Worm (Caenorhabditis elegans) whole organism, late embryonic: ENCODE measurements around the gene taf-8.

Experiments used
- lim-6 ChIP-seq: sonication (generic microtip); optimal IDR thresholded peaks from 2 replicates; lab custom pipeline; 2016; ENCODE audit warnings: missing genetic modification characterization, missing compliant biosample characterization
- mec-3 ChIP-seq: sonication (generic microtip); optimal IDR thresholded peaks from 2 replicates; lab custom pipeline; 2016; ENCODE audit warnings: borderline replicate concordance, missing genetic modification characterization, missing compliant biosample characterization
- nhr-11 ChIP-seq: fragments of 150-350 bp; optimal IDR thresholded peaks from 2 replicates; lab custom pipeline; 2014; ENCODE audit warnings: missing biosample characterization, missing genetic modification characterization
- pha-2 ChIP-seq: sonication (generic microtip); optimal IDR thresholded peaks from 2 replicates; lab custom pipeline; 2017; ENCODE audit warnings: mild to moderate bottlenecking, missing genetic modification characterization, missing compliant biosample characterization
- rnt-1 ChIP-seq: sonication (generic microtip); optimal IDR thresholded peaks from 2 replicates; lab custom pipeline; 2016; ENCODE audit warnings: missing genetic modification characterization, missing compliant biosample characterization
- tbx-2 ChIP-seq: sonication (generic microtip); optimal IDR thresholded peaks from 2 replicates; lab custom pipeline; 2016; ENCODE audit warnings: missing genetic modification characterization, missing compliant biosample characterization
- unc-86 ChIP-seq: sonication (generic microtip); optimal IDR thresholded peaks from 2 replicates; lab custom pipeline; 2016; ENCODE audit warnings: missing genetic modification characterization, missing compliant biosample characterization

DNA sequence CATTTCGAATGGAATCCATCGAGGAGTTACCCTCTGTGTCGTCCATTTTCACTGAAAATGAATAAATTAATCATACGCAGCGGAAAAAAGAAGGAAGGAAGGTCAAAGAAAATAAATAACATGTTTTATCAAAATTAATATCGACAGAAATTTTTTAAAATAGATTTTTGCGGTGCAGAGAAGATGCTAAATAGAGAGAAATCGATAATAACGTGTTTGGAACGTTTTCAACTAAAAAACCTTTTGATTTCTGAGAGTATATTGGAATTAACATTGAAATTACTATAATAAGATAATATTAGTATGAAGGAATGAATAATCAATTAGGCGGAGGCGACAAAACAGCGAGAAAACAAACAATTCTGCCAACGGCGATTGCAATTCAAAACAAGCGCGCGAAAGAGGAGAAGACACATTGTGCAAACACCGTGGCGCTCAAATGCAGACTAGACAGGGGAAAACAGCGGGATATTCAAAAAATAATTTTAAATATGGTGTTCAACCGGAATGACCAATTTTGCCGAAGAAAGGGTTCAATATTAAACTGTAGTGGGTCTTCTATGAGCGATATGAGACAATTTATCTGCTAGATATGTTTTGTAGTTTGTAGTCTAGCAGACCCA lies 47.4 kb downstream of the taf-8 start, which contains the start of gene wee-1.3:
- TF ChIP-seq unc-86 (tag; lab: Kevin White, UChicago) (no peak), rnt-1 (no peak), mec-3 (tag; lab: Kevin White, UChicago) (no peak), tbx-2 (tag; lab: Kevin White, UChicago) (peak; percentile 18), lim-6 (tag; lab: Kevin White, UChicago) (no peak), nhr-11 (peak; percentile 35), pha-2 (tag; lab: Kevin White, UChicago) (no peak)
